Fruit fly (Drosophila melanogaster) whole organism, wandering third instar larva: Measurements from ENCODE around the gene CG17633.

Experiments used
- Abd-B ChIP-seq: fragments of >200 bp; optimal IDR thresholded peaks from 2 replicates; lab custom pipeline; 2017; ENCODE audit warnings: missing biosample characterization, missing genetic modification characterization
- Hr78 ChIP-seq: fragments of >200 bp; optimal IDR thresholded peaks from 2 replicates; lab custom pipeline; 2017; ENCODE audit warnings: missing biosample characterization, missing genetic modification characterization
- Jra ChIP-seq: sonication (Bioruptor generic); optimal IDR thresholded peaks from 2 replicates; lab custom pipeline; 2016; ENCODE audit warnings: missing biosample characterization, missing genetic modification characterization
- Mio ChIP-seq: sonication (Bioruptor generic); optimal IDR thresholded peaks from 2 replicates; lab custom pipeline; 2016; ENCODE audit warnings: missing biosample characterization, missing genetic modification characterization
- OdsH ChIP-seq: fragments of 200-800 bp; sonication (Bioruptor generic); optimal IDR thresholded peaks from 2 replicates; lab custom pipeline; 2016; ENCODE audit warnings: missing biosample characterization, mild to moderate bottlenecking, missing genetic modification characterization
- Rel ChIP-seq, 2 experiments: fragments of 200-800 bp; sonication (Bioruptor generic) in 1 of 2; optimal IDR thresholded peaks; 2 replicates in 1 of 2; 3 replicates in 1 of 2; lab custom pipeline; 2016 to 2019; ENCODE audit warnings: mild to moderate bottlenecking in 2 of 2, missing biosample characterization in 2 of 2, missing genetic modification characterization in 2 of 2, moderate library complexity in 1 of 2
- br ChIP-seq: fragments of 200-800 bp; sonication (Bioruptor generic); optimal IDR thresholded peaks from 2 replicates; lab custom pipeline; 2016; ENCODE audit warnings: missing biosample characterization, missing genetic modification characterization
- dl ChIP-seq, 2 experiments: fragments of 175-275, 200-275 bp in 1 of 2; fragments of 200-275 bp in 1 of 2; sonication (Bioruptor generic); optimal IDR thresholded peaks; lab custom pipeline; 2018; ENCODE audit warnings: mild to moderate bottlenecking in 2 of 2, missing biosample characterization in 2 of 2, missing genetic modification characterization in 2 of 2, moderate library complexity in 2 of 2; ENCODE audit not compliant: partially characterized antibody in 2 of 2, insufficient read depth in 1 of 2
- h ChIP-seq: fragments of 200-800 bp; sonication (Bioruptor generic); optimal IDR thresholded peaks from 3 replicates; lab custom pipeline; 2016; ENCODE audit warnings: missing biosample characterization, mild to moderate bottlenecking, missing genetic modification characterization
- lola ChIP-seq: fragments of >200 bp; optimal IDR thresholded peaks from 2 replicates; lab custom pipeline; 2017; ENCODE audit warnings: missing biosample characterization, missing genetic modification characterization
- pan ChIP-seq: fragments of >200 bp; optimal IDR thresholded peaks from 2 replicates; lab custom pipeline; 2017
- psq ChIP-seq: fragments of 200-800 bp; sonication (Bioruptor generic); optimal IDR thresholded peaks from 3 replicates; lab custom pipeline; 2017; ENCODE audit warnings: missing biosample characterization, mild to moderate bottlenecking, missing genetic modification characterization, moderate library complexity
- tai ChIP-seq: sonication (Bioruptor generic); optimal IDR thresholded peaks from 2 replicates; lab custom pipeline; 2016; ENCODE audit warnings: missing biosample characterization, missing genetic modification characterization
- usp ChIP-seq: fragments of >200 bp; optimal IDR thresholded peaks from 2 replicates; lab custom pipeline; 2017; ENCODE audit warnings: missing biosample characterization, missing genetic modification characterization

- no peak for TF ChIP-seq tai
- no peak for TF ChIP-seq Abd-B
- no peak for TF ChIP-seq Mio (GFP tag; lab: Kevin White, UChicago)
- TF ChIP-seq OdsH (GFP tag; lab: Kevin White, UChicago), result no peak
- no peak for TF ChIP-seq dl (GFP tag; optimal IDR thresholded peaks at IDR 0.05; lab: Kevin White, UChicago; ENCODE audit: insufficient read depth in 1 of 2, partially characterized antibody in 2 of 2)
- TF ChIP-seq usp, result no peak
- TF ChIP-seq psq (GFP tag; lab: Kevin White, UChicago), result no peak
- no peak for TF ChIP-seq Rel (GFP tag; optimal IDR thresholded peaks at IDR 0.05; lab: Kevin White, UChicago)
- TF ChIP-seq Rel (tag; optimal IDR thresholded peaks at IDR 0.05; lab: Kevin White, UChicago), result no peak
- no peak for TF ChIP-seq br (GFP tag; lab: Kevin White, UChicago)
- TF ChIP-seq lola (GFP tag; lab: Kevin White, UChicago), result no peak
- no peak for TF ChIP-seq Hr78 (GFP tag; lab: Kevin White, UChicago)
- no peak for TF ChIP-seq h (GFP tag; lab: Kevin White, UChicago)
- TF ChIP-seq Jra, result no peak
- no peak for TF ChIP-seq pan (lab: Kevin White, UChicago)
Observed at dm6 chr2L:9734134-9734533, 34.7 kb upstream of the CG17633 start.
